Worm (Caenorhabditis elegans) whole organism, young adult: ENCODE data around the gene lelo-1.

Experiments
- D2030.7 ChIP-seq: fragments of 200-800 bp; sonication (Bioruptor generic); IDR thresholded peaks from 2 replicates; pipeline ENCODE4 v1.3.6; 2022; ENCODE audit warnings: missing genetic modification reagents, missing genetic modification characterization, missing compliant biosample characterization
- F49E8.2 ChIP-seq: sonication (generic microtip); optimal IDR thresholded peaks from 3 replicates; lab custom pipeline; 2017; ENCODE audit warnings: missing genetic modification characterization, mild to moderate bottlenecking, missing compliant biosample characterization, antibody characterized with exemption, moderate library complexity; ENCODE audit not compliant: insufficient read depth
- athp-1 ChIP-seq: sonication (generic microtip); optimal IDR thresholded peaks from 2 replicates; lab custom pipeline; 2017; ENCODE audit warnings: mild to moderate bottlenecking, missing genetic modification characterization, missing compliant biosample characterization
- ceh-27 ChIP-seq: fragments of 200-800 bp; sonication (Bioruptor generic); optimal IDR thresholded peaks from 2 replicates; lab custom pipeline; 2018; ENCODE audit warnings: mild to moderate bottlenecking, missing genetic modification characterization, moderate library complexity, missing compliant biosample characterization
- hmg-20 ChIP-seq: fragments of 200-800 bp; sonication (Bioruptor generic); IDR thresholded peaks from 2 replicates; pipeline ENCODE4 v1.3.6; 2022; ENCODE audit warnings: missing genetic modification reagents, missing genetic modification characterization, missing compliant biosample characterization
- pha-4 ChIP-seq: fragments of 150-350 bp; sonication (generic microtip); optimal IDR thresholded peaks from 2 replicates; lab custom pipeline; 2014; ENCODE audit warnings: missing biosample characterization, missing genetic modification reagents, missing genetic modification characterization
- ztf-25 ChIP-seq: fragments of 200-800 bp; sonication (Bioruptor generic); IDR thresholded peaks from 2 replicates; pipeline ENCODE4 v1.3.6; 2022; ENCODE audit warnings: missing genetic modification reagents, missing genetic modification characterization, missing compliant biosample characterization

ce11 chrII:6256024-6256423 lies 9.9 kb downstream of the lelo-1 start, which contains the start of gene F13H8.5:
- no peak for TF ChIP-seq hmg-20 (GFP tag; lab: Robert Waterston, UW)
- no peak for TF ChIP-seq ztf-25
- no peak for TF ChIP-seq ceh-27 (GFP tag; lab: Kevin White, UChicago)
- TF ChIP-seq athp-1 (tag; lab: Kevin White, UChicago): no peak
- no peak for TF ChIP-seq F49E8.2 (tag; lab: Kevin White, UChicago)
- no peak for TF ChIP-seq pha-4 (tag; lab: Kevin White, UChicago)
- no peak for TF ChIP-seq D2030.7 (GFP tag; lab: Robert Waterston, UW)
